Fruit fly (Drosophila melanogaster): Measurements from ENCODE around the gene Sas-6.

DNA sequence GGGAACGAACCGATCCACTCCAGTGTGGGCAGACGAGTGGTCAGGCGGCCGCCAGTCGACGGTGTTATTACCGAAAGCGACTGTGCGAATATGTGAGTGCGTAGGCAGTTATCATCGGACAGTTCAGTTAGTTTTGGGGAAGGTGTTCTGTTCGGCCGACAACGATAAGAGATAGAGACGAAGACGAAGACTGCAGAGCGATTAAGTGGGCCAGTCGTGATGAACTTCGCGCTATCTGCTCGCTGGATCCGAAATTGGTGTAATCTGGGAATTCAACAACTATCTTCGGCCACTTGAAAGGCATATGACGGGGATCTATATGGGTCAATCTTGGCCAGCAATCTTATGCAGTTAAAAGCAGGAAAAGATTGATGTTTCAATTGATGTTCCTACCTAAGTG is 14.0 kb downstream of the Sas-6 start, which contains the start of gene CG7912:
- TF ChIP-seq CG14711 (tag; optimal IDR thresholded peaks at IDR 0.05): no peak
- no peak for TF ChIP-seq CG5204 (GFP tag; optimal IDR thresholded peaks at IDR 0.05)
- TF ChIP-seq kay (GFP tag; ENCODE audit: borderline replicate concordance): no peak
- no peak for TF ChIP-seq CG7045 (GFP tag; optimal IDR thresholded peaks at IDR 0.05)
- TF ChIP-seq Crg-1 (GFP tag; optimal IDR thresholded peaks at IDR 0.05): no peak
- TF ChIP-seq CG7101 (tag; optimal IDR thresholded peaks at IDR 0.05): no peak
- no peak for TF ChIP-seq CG11617 (GFP tag; optimal IDR thresholded peaks at IDR 0.05)
- no peak for TF ChIP-seq CG33017 (tag; optimal IDR thresholded peaks at IDR 0.05)
- TF ChIP-seq toe (GFP tag; optimal IDR thresholded peaks at IDR 0.05): no peak
- TF ChIP-seq cic (GFP tag; optimal IDR thresholded peaks at IDR 0.05): no peak
- TF ChIP-seq Mnt (GFP tag; optimal IDR thresholded peaks at IDR 0.05): no peak
- TF ChIP-seq Hr96 (GFP tag; optimal IDR thresholded peaks at IDR 0.05): no peak
- no peak for TF ChIP-seq tj (GFP tag; optimal IDR thresholded peaks at IDR 0.05)

Data from whole organism, adult.